Worm (Caenorhabditis elegans): ENCODE measurements around the gene inpp-5K.

DNA sequence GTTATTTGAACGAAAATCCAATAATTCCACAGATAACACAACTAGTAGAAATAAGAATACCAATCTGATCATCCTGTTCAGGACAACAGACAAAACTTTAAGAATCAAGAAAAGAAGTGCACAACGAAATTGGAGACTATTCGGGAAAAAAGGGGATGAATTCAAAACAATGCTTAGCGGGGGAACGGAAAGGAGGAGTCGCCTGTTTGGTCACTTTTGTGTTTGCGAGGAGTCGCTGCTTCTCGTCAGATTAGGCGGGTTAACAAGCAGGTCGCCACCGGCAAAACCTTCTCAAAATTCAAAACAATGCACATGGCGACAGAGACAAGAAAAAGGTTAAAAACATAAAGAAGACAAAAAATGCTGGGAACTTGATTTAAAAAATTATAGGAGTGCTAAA is 48.6 kb upstream of the inpp-5K start, which contains the start of gene C30A5.10:
- TF ChIP-seq tab-1 (GFP tag; IDR thresholded peaks at IDR 0.05) (no peak), klf-2 (GFP tag; conservative IDR thresholded peaks at IDR 0.05) (no peak), flt-1 (GFP tag; IDR thresholded peaks at IDR 0.05) (no peak), med-1 (GFP tag; optimal IDR thresholded peaks at IDR 0.05; ENCODE audit: insufficient read depth) (no peak), ztf-23 (GFP tag; IDR thresholded peaks at IDR 0.05) (no peak), cog-1 (tag; optimal IDR thresholded peaks at IDR 0.05) (no peak)

Data from whole organism, midembryonic.